Fruit fly (Drosophila melanogaster) whole organism, prepupa: ENCODE measurements around the gene CG32266.

ENCODE experiments used
- Blimp-1 ChIP-seq: fragments of 200-800 bp; sonication (Bioruptor generic); optimal IDR thresholded peaks from 3 replicates; lab custom pipeline; 2017; ENCODE audit warnings: missing biosample characterization, missing genetic modification characterization, mild to moderate bottlenecking, moderate library complexity, missing genetic modification reagents
- CG6854 ChIP-seq: fragments of 200-800 bp; sonication (Bioruptor generic); optimal IDR thresholded peaks from 2 replicates; lab custom pipeline; 2017; ENCODE audit warnings: missing biosample characterization, mild to moderate bottlenecking, missing genetic modification characterization
- Eip75B ChIP-seq: fragments of 200-800 bp; sonication (Bioruptor generic); optimal IDR thresholded peaks from 3 replicates; lab custom pipeline; 2016; ENCODE audit warnings: missing biosample characterization, missing genetic modification characterization
- Eip93F ChIP-seq: fragments of 200-800 bp; sonication (Bioruptor generic); optimal IDR thresholded peaks from 2 replicates; lab custom pipeline; 2016; ENCODE audit warnings: missing biosample characterization, mild to moderate bottlenecking, missing genetic modification characterization
- Lpt ChIP-seq: fragments of 200-800 bp; sonication (Bioruptor generic); optimal IDR thresholded peaks from 3 replicates; lab custom pipeline; 2016; ENCODE audit warnings: missing biosample characterization, missing genetic modification characterization
- cyc ChIP-seq: fragments of 200-800 bp; sonication (Bioruptor generic); optimal IDR thresholded peaks from 3 replicates; lab custom pipeline; 2016; ENCODE audit warnings: missing biosample characterization, missing genetic modification characterization
- dsx ChIP-seq: fragments of 200-800 bp; optimal IDR thresholded peaks from 3 replicates; lab custom pipeline; 2019; ENCODE audit warnings: missing biosample characterization, mild to moderate bottlenecking, missing genetic modification characterization, moderate library complexity; ENCODE audit not compliant: poor library complexity, severe bottlenecking
- salr ChIP-seq, 2 experiments: fragments of 200-800 bp; sonication (Bioruptor generic); optimal IDR thresholded peaks; 3 replicates each; lab custom pipeline; 2016 to 2018; ENCODE audit warnings: missing biosample characterization in 2 of 2, missing genetic modification characterization in 2 of 2, mild to moderate bottlenecking in 1 of 2

DNA sequence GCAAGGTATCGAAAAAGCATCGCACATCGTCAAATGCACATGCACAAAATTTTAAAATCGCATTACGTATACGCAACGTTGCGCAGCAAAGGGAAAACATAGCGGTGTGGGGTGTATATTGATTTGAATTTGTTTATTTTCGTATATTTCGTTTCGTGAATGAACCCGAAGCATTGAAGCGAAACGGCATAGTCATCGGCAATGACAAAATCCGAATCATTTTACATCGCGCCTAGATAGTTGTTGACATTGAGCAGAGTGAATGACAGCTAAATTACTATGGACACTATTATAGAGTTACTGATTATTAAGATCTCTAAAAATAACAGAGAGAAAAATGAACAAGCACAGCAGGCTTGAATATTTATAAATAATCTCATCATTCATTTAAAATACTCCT, 17.3 kb upstream of the CG32266 start:
- TF ChIP-seq Eip93F (GFP tag; lab: Kevin White, UChicago) (no peak), Lpt (no peak), dsx (GFP tag; lab: Kevin White, UChicago) (no peak), CG6854 (GFP tag; lab: Kevin White, UChicago) (no peak), Blimp-1 (GFP tag; lab: Kevin White, UChicago) (no peak), salr (GFP tag; optimal IDR thresholded peaks at IDR 0.05; lab: Kevin White, UChicago) (no peak), cyc (no peak), Eip75B (GFP tag; lab: Kevin White, UChicago) (no peak)
